Worm (Caenorhabditis elegans) whole organism, early embryonic: ENCODE results near the gene Y38H6C.18.

ENCODE experiments used
- ama-1 ChIP-seq: fragments of 150-350 bp; optimal IDR thresholded peaks from 2 replicates; lab custom pipeline; 2014
- ceh-36 ChIP-seq: sonication (generic microtip); optimal IDR thresholded peaks from 2 replicates; lab custom pipeline; 2016; ENCODE audit warnings: missing genetic modification characterization, inconsistent platforms, missing compliant biosample characterization
- ets-7 ChIP-seq: sonication (generic microtip); optimal IDR thresholded peaks from 2 replicates; lab custom pipeline; 2016; ENCODE audit warnings: missing genotype, missing genetic modification characterization, missing compliant biosample characterization
- hmbx-1 ChIP-seq: sonication (generic microtip); optimal IDR thresholded peaks from 2 replicates; lab custom pipeline; 2016; ENCODE audit warnings: mild to moderate bottlenecking, missing genetic modification characterization, missing compliant biosample characterization
- hmg-4 ChIP-seq: fragments of 200-800 bp; sonication (Bioruptor generic); optimal IDR thresholded peaks from 2 replicates; lab custom pipeline; 2018; ENCODE audit warnings: mild to moderate bottlenecking, missing genetic modification characterization, missing compliant biosample characterization
- pes-1 ChIP-seq: fragments of 200-800 bp; sonication (Bioruptor generic); IDR thresholded peaks from 2 replicates; pipeline ENCODE4 v1.3.6; 2022; ENCODE audit warnings: missing genetic modification reagents, missing genetic modification characterization, missing compliant biosample characterization
- sea-1 ChIP-seq: fragments of 200-800 bp; sonication (Bioruptor generic); conservative IDR thresholded peaks from 2 replicates; pipeline ENCODE4 v1.3.6; 2022; ENCODE audit warnings: missing genetic modification characterization, missing compliant biosample characterization
- tbx-11 ChIP-seq: fragments of 200-800 bp; sonication (Bioruptor generic); IDR thresholded peaks from 2 replicates; pipeline ENCODE4 v1.3.6; 2022; ENCODE audit warnings: missing genetic modification characterization, missing compliant biosample characterization
- tbx-37 ChIP-seq: fragments of 200-800 bp; sonication (Bioruptor generic); conservative IDR thresholded peaks from 2 replicates; pipeline ENCODE4 v1.3.6; 2022; ENCODE audit warnings: missing genetic modification reagents, missing genetic modification characterization, missing compliant biosample characterization

DNA sequence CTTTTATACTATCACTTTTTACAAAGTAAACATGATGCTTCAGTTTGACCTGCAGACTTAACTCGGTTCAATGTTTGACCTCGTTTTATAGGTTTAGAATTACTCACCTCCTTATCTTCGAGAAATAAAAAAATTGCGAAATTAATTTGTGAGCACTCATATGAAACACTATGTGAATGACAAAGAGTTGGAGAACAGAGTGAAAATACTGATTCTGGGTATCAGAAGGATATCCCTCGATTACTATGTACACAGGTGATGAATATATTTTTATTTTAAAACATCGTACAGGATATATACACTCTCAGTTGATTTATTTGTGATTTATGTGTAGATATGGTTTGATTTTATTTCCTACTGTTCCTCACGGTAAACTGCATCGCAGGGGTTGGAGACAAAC, 9.3 kb upstream of the Y38H6C.18 start, which contains the start of gene Y38H6C.23:
- no peak for TF ChIP-seq ama-1 (lab: Kevin White, UChicago)
- TF ChIP-seq ets-7 (tag; lab: Kevin White, UChicago): no peak
- TF ChIP-seq pes-1: no peak
- TF ChIP-seq hmg-4 (GFP tag; lab: Kevin White, UChicago): no peak
- no peak for TF ChIP-seq ceh-36
- no peak for TF ChIP-seq sea-1
- TF ChIP-seq hmbx-1 (tag; lab: Kevin White, UChicago): no peak
- no peak for TF ChIP-seq tbx-11 (GFP tag; lab: Robert Waterston, UW)
- TF ChIP-seq tbx-37 (GFP tag; lab: Robert Waterston, UW): no peak
